Worm (Caenorhabditis elegans): ENCODE measurements around the gene C25H3.14.
A peak's percentile ranks its signal among the peaks of the same experiment; 100 is the strongest.

The C25H3.14 gene

DNA sequence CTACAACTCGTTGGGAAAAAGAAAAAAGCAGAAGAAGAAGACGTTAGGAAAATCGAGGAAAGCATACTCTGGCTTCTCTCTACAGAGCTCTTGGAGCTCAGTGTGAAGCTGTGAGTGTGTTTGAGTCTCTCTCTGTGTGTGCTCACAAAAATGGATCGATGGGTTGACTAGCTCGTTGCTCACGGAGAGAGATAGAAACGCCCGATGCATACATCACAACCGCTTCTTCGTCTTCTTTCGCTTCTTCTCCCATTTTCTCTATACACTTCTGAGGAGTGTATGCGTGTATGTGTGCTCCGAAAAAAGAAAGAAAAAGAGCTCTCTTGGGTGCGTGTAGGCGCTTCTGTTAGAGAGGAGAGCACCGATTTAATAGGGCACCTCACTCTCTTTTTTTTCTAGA, 30.2 kb downstream of the C25H3.14 start (continued):
- TF ChIP-seq F16B12.6 (tag; optimal IDR thresholded peaks at IDR 0.05) (peak; percentile 6), nhr-71 (tag; optimal IDR thresholded peaks at IDR 0.05) (peak; percentile 48), fkh-8 (tag; optimal IDR thresholded peaks at IDR 0.05) (peak; percentile 95), ceh-90 (tag; optimal IDR thresholded peaks at IDR 0.05) (no peak), tbx-2 (tag; optimal IDR thresholded peaks at IDR 0.05) (peak; percentile 36), nhr-47 (tag; optimal IDR thresholded peaks at IDR 0.05) (peak; percentile 51), lin-35 (GFP tag; optimal IDR thresholded peaks at IDR 0.05) (peak in 1 of 2 experiments; percentile 67), Y116A8C.19 (tag; optimal IDR thresholded peaks at IDR 0.05; ENCODE audit: borderline replicate concordance) (no peak), nhr-90 (tag; optimal IDR thresholded peaks at IDR 0.05; ENCODE audit: poor library complexity) (no peak), mdl-1 (tag; optimal IDR thresholded peaks at IDR 0.05) (no peak), irx-1 (tag; optimal IDR thresholded peaks at IDR 0.05) (peak; percentile 5), grh-1 (GFP tag; IDR thresholded peaks at IDR 0.05) (no peak), nhr-20 (tag; optimal IDR thresholded peaks at IDR 0.05) (no peak), unc-62 (GFP tag; optimal IDR thresholded peaks at IDR 0.05) (no peak), nhr-12 (tag; optimal IDR thresholded peaks at IDR 0.05) (no peak), unc-130 (tag; optimal IDR thresholded peaks at IDR 0.05) (no peak), unc-30 (tag; optimal IDR thresholded peaks at IDR 0.05) (no peak), mef-2 (tag; optimal IDR thresholded peaks at IDR 0.05) (no peak), snpc-4 (tag; optimal IDR thresholded peaks at IDR 0.05) (no peak), C04F5.9 (tag; optimal IDR thresholded peaks at IDR 0.05) (no peak), fkh-4 (tag; optimal IDR thresholded peaks at IDR 0.05; ENCODE audit: borderline replicate concordance) (no peak), ama-1 (optimal IDR thresholded peaks at IDR 0.05) (no peak), lin-39 (tag; optimal IDR thresholded peaks at IDR 0.05) (no peak), ceh-82 (tag; optimal IDR thresholded peaks at IDR 0.05) (peak in 2 of 3 experiments; percentile 35 to 86), unc-86 (tag; optimal IDR thresholded peaks at IDR 0.05) (peak; percentile 67), pqm-1 (tag; optimal IDR thresholded peaks at IDR 0.05) (no peak), nhr-11 (tag; optimal IDR thresholded peaks at IDR 0.05) (no peak), rnt-1 (tag; optimal IDR thresholded peaks at IDR 0.05) (no peak), aha-1 (tag; optimal IDR thresholded peaks at IDR 0.05) (no peak), nhr-76 (tag; optimal IDR thresholded peaks at IDR 0.05) (no peak), ceh-8 (GFP tag; optimal IDR thresholded peaks at IDR 0.05) (peak; percentile 38), ces-1 (GFP tag; optimal IDR thresholded peaks at IDR 0.05) (no peak), tlp-1 (tag; optimal IDR thresholded peaks at IDR 0.05) (no peak), sox-4 (tag; optimal IDR thresholded peaks at IDR 0.05) (no peak), snu-23 (GFP tag; optimal IDR thresholded peaks at IDR 0.05) (peak; percentile 61), nhr-237 (tag; optimal IDR thresholded peaks at IDR 0.05) (no peak), ztf-11 (tag; optimal IDR thresholded peaks at IDR 0.05) (no peak), efl-1 (optimal IDR thresholded peaks at IDR 0.05) (peak; percentile 15 to 37), efl-1 (GFP tag; optimal IDR thresholded peaks at IDR 0.05 in 1 of 2) (no peak), lsy-2 (tag; optimal IDR thresholded peaks at IDR 0.05) (peak in 1 of 2 experiments; percentile 71), mab-9 (GFP tag; IDR thresholded peaks at IDR 0.05) (0 out of 2 replicates have a peak, but pooled peaks have one; percentile 25), vab-15 (tag; optimal IDR thresholded peaks at IDR 0.05) (no peak), lin-13 (GFP tag; optimal IDR thresholded peaks at IDR 0.05) (peak; percentile 49), C16A3.4 (tag; optimal IDR thresholded peaks at IDR 0.05) (peak; percentile 42), efl-3 (GFP tag; optimal IDR thresholded peaks at IDR 0.05) (no peak), nhr-28 (tag; optimal IDR thresholded peaks at IDR 0.05) (no peak), ets-5 (GFP tag; IDR thresholded peaks at IDR 0.05) (no peak), elt-3 (tag; optimal IDR thresholded peaks at IDR 0.05) (no peak), zag-1 (tag; optimal IDR thresholded peaks at IDR 0.05) (peak; percentile 70), blmp-1 (tag; optimal IDR thresholded peaks at IDR 0.05) (no peak), elt-2 (tag; optimal IDR thresholded peaks at IDR 0.05) (no peak), fkh-10 (GFP tag; optimal IDR thresholded peaks at IDR 0.05) (peak; percentile 85), nhr-77 (tag; optimal IDR thresholded peaks at IDR 0.05) (peak; percentile 1), lin-14 (GFP tag; optimal IDR thresholded peaks at IDR 0.05) (peak; percentile 93), hlh-4 (tag; optimal IDR thresholded peaks at IDR 0.05) (no peak)

All from whole organism, L1 larva.